Fruit fly (Drosophila melanogaster): Measurements from ENCODE around the gene Usp47.
A peak's percentile ranks its signal among the peaks of the same experiment; 100 is the strongest.

Usp47 gene

dm6 chr3L:5768532-5769497 is 16.0 kb downstream of the Usp47 start, which contains the start of the genes Ppat-Dpck and scny (continued):
- peak; percentile 75 for TF ChIP-seq CG12659 (GFP tag; optimal IDR thresholded peaks at IDR 0.05)
- peak; percentile 18 for TF ChIP-seq CG13624 (GFP tag; optimal IDR thresholded peaks at IDR 0.05)
- TF ChIP-seq YL-1 (GFP tag; optimal IDR thresholded peaks at IDR 0.05): peak; percentile 80
- no peak for TF ChIP-seq Oaz (GFP tag; IDR thresholded peaks at IDR 0.05)
- peak; percentile 21 for TF ChIP-seq pho (GFP tag; optimal IDR thresholded peaks at IDR 0.05)
- TF ChIP-seq CG8290 (GFP tag; optimal IDR thresholded peaks at IDR 0.05): peak; percentile 21
- no peak for TF ChIP-seq CG8290 (tag; optimal IDR thresholded peaks at IDR 0.05)
- TF ChIP-seq az2 (GFP tag; optimal IDR thresholded peaks at IDR 0.05): no peak
- peak; percentile 33 for TF ChIP-seq CG3281 (GFP tag; optimal IDR thresholded peaks at IDR 0.05)
- peak; percentile 84 for TF ChIP-seq CG15479 (GFP tag; optimal IDR thresholded peaks at IDR 0.05)
- TF ChIP-seq CG34224 (GFP tag; IDR thresholded peaks at IDR 0.05; ENCODE audit: partially characterized antibody): peak; percentile 94
- no peak for TF ChIP-seq Chrac-16 (GFP tag; optimal IDR thresholded peaks at IDR 0.05)
- TF ChIP-seq sc (optimal IDR thresholded peaks at IDR 0.05): no peak
- TF ChIP-seq sc (GFP tag; optimal IDR thresholded peaks at IDR 0.05): no peak
- peak; percentile 49 for TF ChIP-seq kah (GFP tag; optimal IDR thresholded peaks at IDR 0.05)
- no peak for TF ChIP-seq NC2α (GFP tag; optimal IDR thresholded peaks at IDR 0.05)
- TF ChIP-seq CG5180 (GFP tag; optimal IDR thresholded peaks at IDR 0.05): no peak
- 0 out of 2 replicates have a peak, but pooled peaks have one; percentile 4 for TF ChIP-seq CG6272 (GFP tag; IDR thresholded peaks at IDR 0.05)
- TF ChIP-seq zen (tag; optimal IDR thresholded peaks at IDR 0.05): peak; percentile 58
- peak; percentile 27 for TF ChIP-seq CG13775 (GFP tag; optimal IDR thresholded peaks at IDR 0.05)
- no peak for TF ChIP-seq gt (GFP tag; IDR thresholded peaks at IDR 0.05)
- peak; percentile 60 for TF ChIP-seq hkb (optimal IDR thresholded peaks at IDR 0.05)
- 0 out of 2 replicates have a peak, but pooled peaks have one; percentile 10 for TF ChIP-seq hkb (GFP tag; IDR thresholded peaks at IDR 0.05)
- TF ChIP-seq emc (GFP tag; optimal IDR thresholded peaks at IDR 0.05): no peak
- TF ChIP-seq CG14050 (GFP tag; IDR thresholded peaks at IDR 0.05): no peak
- TF ChIP-seq Hand (GFP tag; optimal IDR thresholded peaks at IDR 0.05): no peak
- TF ChIP-seq yki (optimal IDR thresholded peaks at IDR 0.05): no peak
- peak; percentile 98 for TF ChIP-seq BEAF-32 (GFP tag; optimal IDR thresholded peaks at IDR 0.05)
- no peak for TF ChIP-seq CG1832 (GFP tag; optimal IDR thresholded peaks at IDR 0.05)
- peak; percentile 21 for TF ChIP-seq wek (GFP tag; optimal IDR thresholded peaks at IDR 0.05)
- TF ChIP-seq Atf3 (GFP tag; optimal IDR thresholded peaks at IDR 0.05): no peak
- peak; percentile 0 for TF ChIP-seq tin (GFP tag; optimal IDR thresholded peaks at IDR 0.05)
- TF ChIP-seq CG8359 (GFP tag; optimal IDR thresholded peaks at IDR 0.05; ENCODE audit: borderline replicate concordance): no peak
- no peak for TF ChIP-seq Elba2 (GFP tag; optimal IDR thresholded peaks at IDR 0.05)
- TF ChIP-seq inv (GFP tag; IDR thresholded peaks at IDR 0.05; ENCODE audit: partially characterized antibody): peak; percentile 89
- TF ChIP-seq Sry-δ (GFP tag; optimal IDR thresholded peaks at IDR 0.05): peak; percentile 82
- TF ChIP-seq unpg (GFP tag; optimal IDR thresholded peaks at IDR 0.05): peak; percentile 40
- TF ChIP-seq prd (optimal IDR thresholded peaks at IDR 0.05): no peak
- TF ChIP-seq prd (GFP tag; IDR thresholded peaks at IDR 0.05): no peak
- peak; percentile 49 for TF ChIP-seq Nf-YC (tag; optimal IDR thresholded peaks at IDR 0.05)
- TF ChIP-seq Sox100B (GFP tag; optimal IDR thresholded peaks at IDR 0.05): no peak
- TF ChIP-seq CG4328 (GFP tag; optimal IDR thresholded peaks at IDR 0.05): no peak
- peak; percentile 60 for TF ChIP-seq tna (GFP tag; IDR thresholded peaks at IDR 0.05; ENCODE audit: partially characterized antibody)
- TF ChIP-seq CG12155 (GFP tag; optimal IDR thresholded peaks at IDR 0.05): peak; percentile 16
- TF ChIP-seq CG10267 (tag; optimal IDR thresholded peaks at IDR 0.05): peak; percentile 70
- TF ChIP-seq Trl (optimal IDR thresholded peaks at IDR 0.05): peak in 1 of 2 experiments; percentile 25
- no peak for TF ChIP-seq Trl (GFP tag; optimal IDR thresholded peaks at IDR 0.05)
- no peak for TF ChIP-seq B-H1 (GFP tag; IDR thresholded peaks at IDR 0.05)
- TF ChIP-seq MBD-R2 (GFP tag; IDR thresholded peaks at IDR 0.05): peak; percentile 52
- no peak for TF ChIP-seq al (GFP tag; IDR thresholded peaks at IDR 0.05)

Data from whole organism, embryonic.